Worm (Caenorhabditis elegans): ENCODE results near the gene ceh-30.

DNA sequence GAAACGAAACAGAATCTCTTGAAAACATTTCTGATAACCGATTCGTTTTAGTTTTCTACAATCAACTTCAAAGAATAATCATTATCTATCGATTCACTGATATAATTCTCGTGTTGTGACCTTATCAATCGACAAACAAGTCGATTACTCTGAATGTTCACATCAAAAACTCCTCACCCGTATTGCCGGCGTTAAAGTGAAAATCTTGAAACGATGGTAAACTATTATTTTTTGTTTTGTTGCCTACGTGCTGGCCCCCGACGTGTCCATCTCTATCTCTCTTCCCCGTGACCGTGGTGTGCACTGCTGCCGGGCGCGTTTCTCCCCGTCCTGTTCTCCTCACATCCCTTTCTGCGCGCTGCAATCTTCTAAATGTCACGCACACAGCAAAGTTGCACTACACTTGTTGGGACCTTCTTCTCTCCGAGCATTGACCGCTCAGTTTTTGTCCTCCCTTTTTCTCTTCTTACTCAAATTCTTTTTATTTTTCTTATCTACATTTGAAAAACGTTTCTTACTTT, 26.6 kb downstream of the ceh-30 start:
- peak; percentile 49 for TF ChIP-seq mep-1 (tag; optimal IDR thresholded peaks at IDR 0.05)
- peak; percentile 14 for TF ChIP-seq blmp-1 (tag; optimal IDR thresholded peaks at IDR 0.05)
- TF ChIP-seq ztf-11 (tag; optimal IDR thresholded peaks at IDR 0.05): no peak
- no peak for TF ChIP-seq snpc-4 (tag; optimal IDR thresholded peaks at IDR 0.05)
- no peak for TF ChIP-seq zag-1 (tag; optimal IDR thresholded peaks at IDR 0.05)
- no peak for TF ChIP-seq nhr-11 (tag; optimal IDR thresholded peaks at IDR 0.05)
